Fruit fly (Drosophila melanogaster): Measurements from ENCODE around the gene myd.

myd gene

DNA sequence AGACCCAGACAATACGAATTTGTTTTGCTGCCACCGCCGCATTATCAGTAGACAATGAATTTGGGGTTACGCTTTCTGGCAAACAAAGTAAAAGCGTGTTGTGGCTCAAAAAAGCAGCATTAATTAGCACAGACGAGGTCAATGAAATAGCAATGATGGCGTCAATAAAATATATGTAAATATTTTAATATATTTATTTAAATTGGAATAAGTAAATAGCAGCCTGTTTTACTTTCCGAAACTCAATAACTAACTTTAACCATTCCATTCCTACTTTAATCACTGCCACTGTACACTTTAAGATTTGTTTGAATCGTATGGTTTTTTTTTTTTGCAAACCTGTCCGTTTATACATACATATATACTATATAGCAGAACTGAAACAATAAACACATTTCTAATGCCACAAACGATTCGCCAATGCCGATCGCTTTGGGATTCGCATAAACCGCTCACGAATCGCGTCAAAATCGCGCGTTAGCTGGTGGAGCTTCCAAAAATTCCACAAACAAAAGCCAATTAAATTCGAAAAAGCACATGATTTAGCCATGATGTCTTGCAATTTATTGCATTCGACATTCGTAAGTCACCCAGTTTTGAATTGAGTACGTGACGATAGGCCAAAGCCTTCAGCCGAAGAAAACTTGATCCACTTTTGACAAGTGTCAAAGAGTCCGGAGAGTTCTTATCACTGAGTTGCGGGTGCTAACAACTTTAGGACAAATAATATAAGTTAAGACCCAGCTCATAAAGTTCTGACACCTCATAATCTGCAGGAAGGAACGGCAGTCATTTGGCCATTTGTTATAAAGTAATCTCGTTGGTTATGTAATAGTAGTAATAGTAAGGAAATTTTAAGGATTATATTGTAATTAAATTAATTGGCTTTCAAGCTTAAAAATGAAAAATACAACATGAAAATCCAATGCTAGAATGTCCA, 28.3 kb upstream of the myd start (continued):
- no peak for TF ChIP-seq Dbx (GFP tag; IDR thresholded peaks at IDR 0.05)
- peak; percentile 60 for TF ChIP-seq CG15269 (tag; optimal IDR thresholded peaks at IDR 0.05)
- 0 out of 3 replicates have a peak, but pooled peaks have one; percentile 6 for TF ChIP-seq C15 (GFP tag; IDR thresholded peaks at IDR 0.05)
- TF ChIP-seq CG13775 (GFP tag; optimal IDR thresholded peaks at IDR 0.05): no peak
- no peak for TF ChIP-seq CG2875 (GFP tag; optimal IDR thresholded peaks at IDR 0.05)
- no peak for TF ChIP-seq Camta (GFP tag; optimal IDR thresholded peaks at IDR 0.05)
- TF ChIP-seq pita (GFP tag; optimal IDR thresholded peaks at IDR 0.05): no peak
- no peak for TF ChIP-seq eve (GFP tag; optimal IDR thresholded peaks at IDR 0.05)
- TF ChIP-seq CG10209 (GFP tag; optimal IDR thresholded peaks at IDR 0.05): peak; percentile 30
- TF ChIP-seq odd (GFP tag; optimal IDR thresholded peaks at IDR 0.05): no peak
- no peak for TF ChIP-seq CG4328 (GFP tag; optimal IDR thresholded peaks at IDR 0.05)
- TF ChIP-seq mirr (GFP tag; optimal IDR thresholded peaks at IDR 0.05): no peak
- TF ChIP-seq CG10462 (GFP tag; optimal IDR thresholded peaks at IDR 0.05): no peak
- TF ChIP-seq CG12071 (GFP tag; optimal IDR thresholded peaks at IDR 0.05): no peak
- TF ChIP-seq TFAM (GFP tag; optimal IDR thresholded peaks at IDR 0.05): no peak
- no peak for TF ChIP-seq CG4617 (GFP tag; optimal IDR thresholded peaks at IDR 0.05; ENCODE audit: borderline replicate concordance)
- TF ChIP-seq CG11398 (GFP tag; optimal IDR thresholded peaks at IDR 0.05): no peak
- no peak for TF ChIP-seq pzg (GFP tag; optimal IDR thresholded peaks at IDR 0.05)
- peak; percentile 21 for TF ChIP-seq CG9437 (GFP tag; optimal IDR thresholded peaks at IDR 0.05)
- no peak for TF ChIP-seq tin (GFP tag; optimal IDR thresholded peaks at IDR 0.05)
- no peak for TF ChIP-seq CG5180 (GFP tag; optimal IDR thresholded peaks at IDR 0.05)

DNA sequence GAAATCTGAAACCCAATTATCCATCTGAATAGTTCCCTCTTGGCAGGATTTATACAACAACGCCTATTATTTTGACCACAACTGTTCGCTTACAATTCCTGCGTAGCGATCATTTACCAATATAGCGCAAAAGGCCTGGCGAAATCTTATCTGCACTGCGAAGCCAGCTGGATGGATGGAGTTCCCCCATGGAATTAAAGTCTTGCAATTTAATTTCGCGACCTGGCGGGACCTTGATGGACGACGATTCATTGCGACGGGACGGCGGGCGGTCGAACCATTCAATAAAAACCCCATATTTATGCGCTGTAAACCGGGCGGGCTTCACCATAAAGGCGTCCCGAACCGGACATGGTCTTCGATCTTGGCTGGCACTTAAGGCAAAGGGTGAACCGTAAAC, 27.6 kb upstream of the myd start:
- TF ChIP-seq CG3281 (GFP tag; optimal IDR thresholded peaks at IDR 0.05) (no peak), ara (GFP tag; IDR thresholded peaks at IDR 0.05) (0 out of 2 replicates have a peak, but pooled peaks have one; percentile 8), Drgx (GFP tag; IDR thresholded peaks at IDR 0.05) (0 out of 2 replicates have a peak, but pooled peaks have one; percentile 9), nom (GFP tag; optimal IDR thresholded peaks at IDR 0.05) (peak; percentile 10), CG1024 (GFP tag; IDR thresholded peaks at IDR 0.05) (no peak), ap (GFP tag; IDR thresholded peaks at IDR 0.05) (0 out of 2 replicates have a peak, but pooled peaks have one; percentile 7)

dm6 chr3R:19153502-19153983, 26.9 kb upstream of the myd start, which contains the start of gene CG5835:
TSS of gene CG5835 (minus strand) at chr3R:19153686.
- no peak for TF ChIP-seq CG4360 (GFP tag; IDR thresholded peaks at IDR 0.05)
- TF ChIP-seq ftz-f1 (GFP tag; optimal IDR thresholded peaks at IDR 0.05): peak; percentile 8
- peak in 1 of 2 experiments; percentile 19 for TF ChIP-seq Pdp1 (GFP tag; optimal IDR thresholded peaks at IDR 0.05)
- no peak for TF ChIP-seq Lpt (GFP tag; optimal IDR thresholded peaks at IDR 0.05)
- peak in 1 of 2 experiments; percentile 4 for TF ChIP-seq Trl (optimal IDR thresholded peaks at IDR 0.05)
- no peak for TF ChIP-seq Trl (GFP tag; optimal IDR thresholded peaks at IDR 0.05)
- no peak for TF ChIP-seq CG9609 (GFP tag; optimal IDR thresholded peaks at IDR 0.05)
- TF ChIP-seq Bteb2 (GFP tag; optimal IDR thresholded peaks at IDR 0.05): no peak
- TF ChIP-seq CG2712 (tag; optimal IDR thresholded peaks at IDR 0.05): peak; percentile 37
- peak; percentile 42; the same call in 1 of the 2 replicates for TF ChIP-seq CG9932 (GFP tag; IDR thresholded peaks at IDR 0.05)
- no peak for TF ChIP-seq ttk (GFP tag; IDR thresholded peaks at IDR 0.05)
- TF ChIP-seq MTF-1 (GFP tag; optimal IDR thresholded peaks at IDR 0.05; ENCODE audit: borderline replicate concordance): peak; percentile 18
- 0 out of 2 replicates have a peak, but pooled peaks have one; percentile 33 for TF ChIP-seq unc-4 (GFP tag; IDR thresholded peaks at IDR 0.05; ENCODE audit: partially characterized antibody)
- no peak for TF ChIP-seq prd (optimal IDR thresholded peaks at IDR 0.05)
- TF ChIP-seq prd (GFP tag; IDR thresholded peaks at IDR 0.05): no peak
- peak; percentile 72 for TF ChIP-seq Deaf1 (tag; optimal IDR thresholded peaks at IDR 0.05)
- TF ChIP-seq sens (GFP tag): peak; percentile 16
- peak; percentile 74 for TF ChIP-seq Med (GFP tag)
- TF ChIP-seq Lim3 (GFP tag; IDR thresholded peaks at IDR 0.05): no peak
- peak; percentile 16 for TF ChIP-seq ash1 (GFP tag; optimal IDR thresholded peaks at IDR 0.05)
- peak; percentile 29 for TF ChIP-seq CG12391 (tag; optimal IDR thresholded peaks at IDR 0.05)
